Worm (Caenorhabditis elegans): Measurements from ENCODE around the gene bcf-1.

DNA sequence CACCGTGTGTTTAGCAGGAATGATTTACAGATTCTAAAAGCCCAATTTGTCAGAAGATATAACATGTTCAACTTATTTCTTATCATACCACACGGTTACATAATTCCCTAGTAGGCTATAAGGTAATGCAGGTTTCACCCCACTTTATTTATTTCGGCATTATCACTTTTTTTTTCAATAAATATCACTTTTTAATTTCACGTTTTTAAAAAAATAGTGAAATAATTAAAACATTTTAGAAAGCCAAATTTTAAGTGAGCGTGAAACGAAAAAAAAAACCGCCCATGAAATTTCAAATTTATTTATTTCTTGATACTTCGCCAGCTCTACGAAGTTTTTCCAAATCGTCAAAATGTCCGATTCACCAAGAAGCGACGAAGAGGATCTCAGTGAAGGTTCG lies 39.8 kb upstream of the bcf-1 start, which contains the start of gene fbxa-196:
- TF ChIP-seq lin-39 (tag; optimal IDR thresholded peaks at IDR 0.05) (no peak), ceh-82 (tag; optimal IDR thresholded peaks at IDR 0.05) (no peak), mbf-1 (tag; optimal IDR thresholded peaks at IDR 0.05) (no peak), nhr-11 (tag; optimal IDR thresholded peaks at IDR 0.05) (no peak), mab-5 (tag; optimal IDR thresholded peaks at IDR 0.05) (no peak), egl-27 (tag; optimal IDR thresholded peaks at IDR 0.05) (no peak), skn-1 (tag; optimal IDR thresholded peaks at IDR 0.05) (no peak), ama-1 (optimal IDR thresholded peaks at IDR 0.05) (no peak), nhr-6 (tag; optimal IDR thresholded peaks at IDR 0.05) (no peak), nhr-77 (tag; optimal IDR thresholded peaks at IDR 0.05) (no peak), zag-1 (tag; optimal IDR thresholded peaks at IDR 0.05) (no peak), mdl-1 (tag; optimal IDR thresholded peaks at IDR 0.05) (no peak)

Measured in whole organism, L2 larva.